Fruit fly (Drosophila melanogaster) whole organism, prepupa: ENCODE results near the gene Tmx3.

Experiments
- CG10669 ChIP-seq: fragments of 200-800 bp; sonication (Bioruptor generic); optimal IDR thresholded peaks from 3 replicates; lab custom pipeline; 2018; ENCODE audit warnings: missing biosample characterization, mild to moderate bottlenecking, missing genetic modification characterization, moderate library complexity
- CG11762 ChIP-seq: fragments of 200-800 bp; sonication (Bioruptor generic); optimal IDR thresholded peaks from 3 replicates; lab custom pipeline; 2016; ENCODE audit warnings: missing biosample characterization, missing genetic modification characterization; ENCODE audit not compliant: insufficient read depth
- CG3032 ChIP-seq: fragments of 200-800 bp; optimal IDR thresholded peaks from 2 replicates; lab custom pipeline; 2019; ENCODE audit warnings: missing biosample characterization, mild to moderate bottlenecking, missing genetic modification characterization, moderate library complexity
- CG31627 ChIP-seq: fragments of 200-800 bp; sonication (Bioruptor generic); optimal IDR thresholded peaks from 3 replicates; lab custom pipeline; 2016; ENCODE audit warnings: missing biosample characterization, missing genetic modification characterization
- CG6163 ChIP-seq: fragments of 200-800 bp; sonication (Bioruptor generic); IDR thresholded peaks from 3 replicates; pipeline ENCODE4 v1.3.6; 2022; ENCODE audit warnings: missing biosample characterization, missing genetic modification characterization
- CG6808 ChIP-seq: fragments of 200-800 bp; sonication (Bioruptor generic); optimal IDR thresholded peaks from 3 replicates; lab custom pipeline; 2017; ENCODE audit warnings: missing biosample characterization, missing genetic modification characterization, mild to moderate bottlenecking, moderate library complexity, missing genetic modification reagents
- CG7368 ChIP-seq: fragments of 200-800 bp; sonication (Bioruptor generic); optimal IDR thresholded peaks from 3 replicates; lab custom pipeline; 2016; ENCODE audit warnings: missing biosample characterization, missing genetic modification characterization
- CG8119 ChIP-seq: fragments of 200-800 bp; sonication (Bioruptor generic); IDR thresholded peaks from 3 replicates; pipeline ENCODE4 v1.3.6; 2022; ENCODE audit warnings: missing biosample characterization, missing genetic modification characterization
- CG8319 ChIP-seq: fragments of 200-800 bp; sonication (Bioruptor generic); optimal IDR thresholded peaks from 3 replicates; lab custom pipeline; 2016; ENCODE audit warnings: missing biosample characterization, missing genetic modification characterization
- CG8632 ChIP-seq: fragments of 200-800 bp; sonication (Bioruptor generic); optimal IDR thresholded peaks from 3 replicates; lab custom pipeline; 2016; ENCODE audit warnings: missing biosample characterization, missing genetic modification characterization
- Eip75B ChIP-seq: fragments of 200-800 bp; sonication (Bioruptor generic); optimal IDR thresholded peaks from 3 replicates; lab custom pipeline; 2016; ENCODE audit warnings: missing biosample characterization, missing genetic modification characterization
- Eip78C ChIP-seq: fragments of 200-800 bp; sonication (Bioruptor generic); peaks from one replicate; lab custom pipeline; 2016; ENCODE audit warnings: missing biosample characterization, missing genetic modification characterization
- Eip93F ChIP-seq: fragments of 200-800 bp; sonication (Bioruptor generic); optimal IDR thresholded peaks from 2 replicates; lab custom pipeline; 2016; ENCODE audit warnings: missing biosample characterization, mild to moderate bottlenecking, missing genetic modification characterization
- Ets21C ChIP-seq: fragments of 200-800 bp; sonication (Bioruptor generic); optimal IDR thresholded peaks from 3 replicates; lab custom pipeline; 2016; ENCODE audit warnings: missing biosample characterization, missing genetic modification characterization
- Hr38 ChIP-seq: sonication (Bioruptor generic); optimal IDR thresholded peaks from 2 replicates; lab custom pipeline; 2016; ENCODE audit warnings: missing biosample characterization, missing genetic modification characterization
- Lpt ChIP-seq: fragments of 200-800 bp; sonication (Bioruptor generic); optimal IDR thresholded peaks from 3 replicates; lab custom pipeline; 2016; ENCODE audit warnings: missing biosample characterization, missing genetic modification characterization
- OdsH ChIP-seq: fragments of 200-800 bp; sonication (Bioruptor generic); optimal IDR thresholded peaks from 3 replicates; lab custom pipeline; 2016; ENCODE audit warnings: missing biosample characterization, missing genetic modification characterization
- Smox ChIP-seq: fragments of 200-800 bp; sonication (Bioruptor generic); optimal IDR thresholded peaks from 3 replicates; lab custom pipeline; 2016; ENCODE audit warnings: missing biosample characterization, missing genetic modification characterization
- Sox102F ChIP-seq: fragments of 200-800 bp; sonication (Bioruptor generic); optimal IDR thresholded peaks from 2 replicates; lab custom pipeline; 2016; ENCODE audit warnings: missing biosample characterization, mild to moderate bottlenecking, missing genetic modification characterization
- Sox14 ChIP-seq: fragments of 200-800 bp; sonication (Bioruptor generic); optimal IDR thresholded peaks from 3 replicates; lab custom pipeline; 2016; ENCODE audit warnings: missing biosample characterization, missing genetic modification characterization
- Sox15 ChIP-seq: fragments of 200-800 bp; sonication (Bioruptor generic); optimal IDR thresholded peaks from 3 replicates; lab custom pipeline; 2016; ENCODE audit warnings: missing biosample characterization, missing genetic modification characterization
- achi ChIP-seq: fragments of 200-800 bp; sonication (Bioruptor generic); optimal IDR thresholded peaks from 3 replicates; lab custom pipeline; 2016; ENCODE audit warnings: missing biosample characterization, missing genetic modification characterization
- cyc ChIP-seq: fragments of 200-800 bp; sonication (Bioruptor generic); optimal IDR thresholded peaks from 3 replicates; lab custom pipeline; 2016; ENCODE audit warnings: missing biosample characterization, missing genetic modification characterization
- dac ChIP-seq: fragments of 200-800 bp; sonication (Bioruptor generic); optimal IDR thresholded peaks from 2 replicates; lab custom pipeline; 2017; ENCODE audit warnings: missing biosample characterization, mild to moderate bottlenecking, missing genetic modification characterization
- dsx ChIP-seq: fragments of 200-800 bp; optimal IDR thresholded peaks from 3 replicates; lab custom pipeline; 2019; ENCODE audit warnings: missing biosample characterization, mild to moderate bottlenecking, missing genetic modification characterization, moderate library complexity; ENCODE audit not compliant: poor library complexity, severe bottlenecking
- fd59A ChIP-seq: fragments of 200-800 bp; sonication (Bioruptor generic); optimal IDR thresholded peaks from 2 replicates; lab custom pipeline; 2017; ENCODE audit warnings: missing biosample characterization, mild to moderate bottlenecking, missing genetic modification characterization, missing genetic modification reagents
- fkh ChIP-seq: fragments of 200-800 bp; sonication (Bioruptor generic); optimal IDR thresholded peaks from 3 replicates; lab custom pipeline; 2017; ENCODE audit warnings: missing biosample characterization, mild to moderate bottlenecking, missing genetic modification characterization, moderate library complexity
- lz ChIP-seq: fragments of 200-800 bp; sonication (Bioruptor generic); optimal IDR thresholded peaks from 3 replicates; lab custom pipeline; 2016; ENCODE audit warnings: missing biosample characterization, missing genetic modification characterization
- net ChIP-seq: fragments of 200-800 bp; sonication (Bioruptor generic); optimal IDR thresholded peaks from 3 replicates; lab custom pipeline; 2016; ENCODE audit warnings: missing biosample characterization, missing genetic modification characterization
- salr ChIP-seq, 2 experiments: fragments of 200-800 bp; sonication (Bioruptor generic); optimal IDR thresholded peaks; 3 replicates each; lab custom pipeline; 2016 to 2018; ENCODE audit warnings: missing biosample characterization in 2 of 2, missing genetic modification characterization in 2 of 2, mild to moderate bottlenecking in 1 of 2
- spab ChIP-seq: fragments of 200-800 bp; sonication (Bioruptor generic); optimal IDR thresholded peaks from 2 replicates; lab custom pipeline; 2017; ENCODE audit warnings: missing biosample characterization, mild to moderate bottlenecking, missing genetic modification characterization, missing genetic modification reagents
- ss ChIP-seq, 2 experiments: fragments of 200-800 bp; sonication (Bioruptor generic); optimal IDR thresholded peaks; 2 replicates in 1 of 2; 3 replicates in 1 of 2; lab custom pipeline; 2017 to 2018; ENCODE audit warnings: mild to moderate bottlenecking in 2 of 2, missing biosample characterization in 2 of 2, missing genetic modification characterization in 2 of 2, moderate library complexity in 1 of 2
- svp ChIP-seq: fragments of 200-800 bp; sonication (Bioruptor generic); peaks from one replicate; lab custom pipeline; 2016; ENCODE audit warnings: missing biosample characterization, missing genetic modification characterization
- topi ChIP-seq: fragments of 200-800 bp; sonication (Bioruptor generic); optimal IDR thresholded peaks from 3 replicates; lab custom pipeline; 2016; ENCODE audit warnings: missing biosample characterization, missing genetic modification characterization
- vri ChIP-seq: fragments of 200-800 bp; sonication (Bioruptor generic); optimal IDR thresholded peaks from 3 replicates; lab custom pipeline; 2016; ENCODE audit warnings: missing biosample characterization, mild to moderate bottlenecking, missing genetic modification characterization

Gene Tmx3

DNA sequence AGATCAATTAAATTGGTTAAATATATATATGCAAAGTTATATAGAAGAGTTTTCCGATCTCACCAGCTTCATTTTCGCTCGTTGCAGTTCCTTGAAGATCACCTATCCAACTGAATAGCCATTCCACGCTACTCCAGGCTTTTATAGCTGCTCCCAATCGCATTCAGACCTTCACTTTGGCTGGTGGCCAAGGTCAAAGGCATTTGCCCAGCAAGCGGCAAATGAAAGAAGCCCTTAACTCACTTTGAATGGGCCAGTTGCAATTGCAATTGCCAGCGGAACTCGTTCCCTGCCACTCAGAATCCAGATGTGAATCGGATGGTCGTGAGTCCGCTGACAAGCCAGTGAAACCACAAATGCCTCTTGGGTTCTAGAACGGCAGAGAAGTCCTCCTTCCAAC lies 32.6 kb downstream of the Tmx3 start, which contains the start of gene CG34247:
CG34247 (minus strand) TSS at position 101 of the 400 bp plus-strand sequence.
- TF ChIP-seq Hr38 (GFP tag; lab: Kevin White, UChicago), result no peak
- TF ChIP-seq CG3032 (tag; lab: Kevin White, UChicago), result no peak
- TF ChIP-seq vri (GFP tag; lab: Kevin White, UChicago), result no peak
- no peak for TF ChIP-seq CG8319
- TF ChIP-seq topi (GFP tag; lab: Kevin White, UChicago), result no peak
- no peak for TF ChIP-seq OdsH (GFP tag; lab: Kevin White, UChicago)
- no peak for TF ChIP-seq CG8632 (GFP tag; lab: Kevin White, UChicago)
- TF ChIP-seq, all 60 proteins: peak for 0

DNA sequence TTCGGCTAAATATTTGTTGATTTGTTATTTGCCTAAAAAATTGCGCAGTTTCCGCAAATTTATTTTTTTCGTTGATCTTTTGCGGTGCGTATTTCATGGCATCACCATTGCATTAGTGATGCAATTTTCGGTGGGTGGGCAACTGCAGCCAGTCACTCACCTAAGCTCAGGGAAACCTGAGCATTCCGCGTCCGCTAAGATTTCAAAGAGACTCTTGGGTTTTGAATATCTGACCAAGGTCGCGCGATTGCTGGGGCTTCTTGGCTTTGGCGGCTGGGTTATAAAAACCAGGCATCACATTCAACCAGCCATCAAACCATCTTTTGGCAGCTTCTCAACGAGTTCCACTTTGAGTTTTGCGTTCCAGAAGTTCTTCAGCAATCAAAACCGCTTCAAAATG lies 33.5 kb downstream of the Tmx3 start, which contains the start of gene CG13071:
CG13071 (plus strand) TSS at position 301 of the 400 bp plus-strand sequence.
- TF ChIP-seq salr (GFP tag; optimal IDR thresholded peaks at IDR 0.05; lab: Kevin White, UChicago) (no peak), cyc (GFP tag; lab: Kevin White, UChicago) (no peak), fd59A (GFP tag; lab: Kevin White, UChicago) (no peak), Eip93F (no peak), CG11762 (GFP tag; lab: Kevin White, UChicago) (no peak), vri (GFP tag; lab: Kevin White, UChicago) (no peak), dsx (no peak), spab (GFP tag; lab: Kevin White, UChicago) (no peak), OdsH (GFP tag; lab: Kevin White, UChicago) (no peak), topi (GFP tag; lab: Kevin White, UChicago) (no peak), Lpt (GFP tag; lab: Kevin White, UChicago) (no peak), Ets21C (GFP tag; lab: Kevin White, UChicago) (no peak), net (GFP tag; lab: Kevin White, UChicago) (no peak), fkh (GFP tag; lab: Kevin White, UChicago) (no peak), svp (no peak), Sox102F (no peak), CG6808 (GFP tag; lab: Kevin White, UChicago) (no peak)

DNA sequence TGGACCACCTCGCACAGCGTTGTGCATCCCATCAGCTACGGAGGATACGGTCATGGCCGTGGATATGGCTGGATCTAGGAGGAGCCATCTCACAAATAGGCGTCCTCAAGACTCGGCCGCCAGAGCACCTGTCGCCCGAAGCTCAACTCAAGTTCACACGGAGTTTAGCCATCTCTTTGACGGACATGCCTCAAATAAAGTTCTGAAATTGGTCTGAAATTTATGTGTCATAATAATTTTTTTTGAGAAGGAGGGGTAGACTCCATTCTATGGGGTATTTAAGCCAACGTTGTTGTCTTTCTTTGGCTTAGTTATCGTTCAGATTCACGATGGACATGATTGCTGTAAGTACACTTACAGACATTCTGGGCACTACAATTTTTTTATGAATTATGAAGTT lies 34.1 kb downstream of the Tmx3 start, which contains the start of gene CG13070:
CG13070 (plus strand) TSS at position 301 of the 400 bp plus-strand sequence.
- TF ChIP-seq Lpt (GFP tag; lab: Kevin White, UChicago) (no peak), CG6163 (GFP tag; lab: Robert Waterston, UW) (no peak), CG6808 (GFP tag; lab: Kevin White, UChicago) (no peak), Smox (GFP tag; lab: Kevin White, UChicago) (no peak), dac (GFP tag; lab: Kevin White, UChicago) (no peak), CG3032 (tag; lab: Kevin White, UChicago) (no peak), Eip78C (GFP tag; lab: Kevin White, UChicago) (no peak), CG7368 (no peak), CG8319 (no peak), CG8119 (no peak), net (GFP tag; lab: Kevin White, UChicago) (no peak), salr (GFP tag; optimal IDR thresholded peaks at IDR 0.05; lab: Kevin White, UChicago) (no peak), Ets21C (GFP tag; lab: Kevin White, UChicago) (no peak), CG10669 (no peak), Sox15 (no peak), Eip75B (GFP tag; lab: Kevin White, UChicago) (no peak), OdsH (GFP tag; lab: Kevin White, UChicago) (no peak), ss (GFP tag; optimal IDR thresholded peaks at IDR 0.05; lab: Kevin White, UChicago) (no peak), achi (GFP tag; lab: Kevin White, UChicago) (no peak)

DNA sequence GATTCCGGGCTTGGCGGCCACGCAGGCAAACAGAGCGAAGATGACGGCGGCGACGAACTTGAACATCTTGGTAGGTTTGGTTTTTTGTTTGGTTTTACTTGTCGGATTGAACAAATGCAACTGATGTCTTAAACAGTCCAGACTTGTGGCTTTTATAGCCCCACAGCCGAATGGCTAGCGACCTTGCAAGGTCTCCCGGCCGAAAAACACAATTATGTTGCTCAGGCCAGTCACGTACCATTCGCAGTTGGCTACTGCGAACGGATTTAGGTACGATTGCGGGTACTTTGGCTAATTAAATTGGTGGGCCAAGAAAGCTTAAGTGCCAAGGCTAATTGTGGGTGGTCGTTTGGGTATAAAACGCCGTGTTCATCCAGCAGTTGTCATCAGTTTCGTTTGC lies 36.1 kb downstream of the Tmx3 start, which contains the start of the genes CG13051 and CG13069:
CG13051 (minus strand) TSS at position 101 of the 400 bp plus-strand sequence.
CG13069 (plus strand) TSS at position 386 of the 400 bp plus-strand sequence.
- no peak for TF ChIP-seq CG8319
- TF ChIP-seq Eip93F, result no peak
- no peak for TF ChIP-seq CG8632 (GFP tag; lab: Kevin White, UChicago)
- TF ChIP-seq cyc (GFP tag; lab: Kevin White, UChicago), result no peak
- no peak for TF ChIP-seq Sox14
- no peak for TF ChIP-seq CG31627 (GFP tag; lab: Kevin White, UChicago)
- no peak for TF ChIP-seq lz (GFP tag; lab: Kevin White, UChicago)
